Fruit fly (Drosophila melanogaster) whole organism, embryonic: ENCODE data around the gene CG43179.

ENCODE experiments used
- CG10366 ChIP-seq: fragments of 200-800 bp; sonication (Bioruptor generic); IDR thresholded peaks from 2 replicates; pipeline ENCODE4 v1.3.6; 2022; ENCODE audit warnings: missing biosample characterization, missing genetic modification characterization
- CG11696 ChIP-seq: fragments of 200-800 bp; sonication (Bioruptor generic); IDR thresholded peaks from 2 replicates; pipeline ENCODE4 v1.3.6; 2022; ENCODE audit warnings: missing biosample characterization, missing genetic modification characterization
- CG13296 ChIP-seq: fragments of 200-800 bp; sonication (Bioruptor generic); optimal IDR thresholded peaks from 3 replicates; lab custom pipeline; 2018; ENCODE audit warnings: missing biosample characterization, mild to moderate bottlenecking, missing genetic modification characterization
- CG13424 ChIP-seq: fragments of 200-800 bp; sonication (Bioruptor generic); optimal IDR thresholded peaks from 2 replicates; lab custom pipeline; 2019; ENCODE audit warnings: missing biosample characterization, mild to moderate bottlenecking, missing genetic modification characterization, moderate library complexity
- CG14014 ChIP-seq: fragments of 200-800 bp; sonication (Bioruptor generic); IDR thresholded peaks from 2 replicates; pipeline ENCODE4 v1.3.6; 2022; ENCODE audit warnings: missing biosample characterization, missing genetic modification characterization
- CG14667 ChIP-seq: fragments of 200-800 bp; sonication (Bioruptor generic); IDR thresholded peaks from 2 replicates; pipeline ENCODE4 v1.3.6; 2022; ENCODE audit warnings: missing biosample characterization, missing genetic modification characterization
- CG1647 ChIP-seq: fragments of 200-800 bp; sonication (Bioruptor generic); optimal IDR thresholded peaks from 3 replicates; lab custom pipeline; 2016; ENCODE audit warnings: missing biosample characterization, missing genetic modification characterization
- CG16779 ChIP-seq: fragments of 200-800 bp; sonication (Bioruptor generic); IDR thresholded peaks from 2 replicates; pipeline ENCODE4 v1.3.6; 2022; ENCODE audit warnings: missing biosample characterization, missing genetic modification characterization
- CG16815 ChIP-seq: fragments of 200-800 bp; sonication (Bioruptor generic); optimal IDR thresholded peaks from 3 replicates; lab custom pipeline; 2017; ENCODE audit warnings: missing biosample characterization, mild to moderate bottlenecking, missing genetic modification characterization
- CG17612 ChIP-seq: fragments of 200-800 bp; sonication (Bioruptor generic); IDR thresholded peaks from 2 replicates; pipeline ENCODE4 v1.3.6; 2022; ENCODE audit warnings: missing biosample characterization, missing genetic modification characterization
- CG1832 ChIP-seq: fragments of 200-800 bp; sonication (Bioruptor generic); optimal IDR thresholded peaks from 2 replicates; lab custom pipeline; 2017; ENCODE audit warnings: missing biosample characterization, mild to moderate bottlenecking, missing genetic modification characterization, inconsistent platforms
- CG2712 ChIP-seq: fragments of 200-800 bp; optimal IDR thresholded peaks from 3 replicates; lab custom pipeline; 2019; ENCODE audit warnings: missing biosample characterization, mild to moderate bottlenecking, missing genetic modification characterization, moderate library complexity
- CG3838 ChIP-seq: fragments of 200-800 bp; sonication (Bioruptor generic); optimal IDR thresholded peaks from 3 replicates; lab custom pipeline; 2016; ENCODE audit warnings: missing biosample characterization, missing genetic modification characterization
- CG43689 ChIP-seq: fragments of 200-800 bp; sonication (Bioruptor generic); IDR thresholded peaks from 2 replicates; pipeline ENCODE4 v1.3.6; 2022; ENCODE audit warnings: missing biosample characterization, missing genetic modification characterization
- CG4707 ChIP-seq: fragments of 200-800 bp; sonication (Bioruptor generic); optimal IDR thresholded peaks from 2 replicates; lab custom pipeline; 2018; ENCODE audit warnings: missing biosample characterization, mild to moderate bottlenecking, missing genetic modification characterization, moderate library complexity
- CG4730 ChIP-seq: fragments of 200-800 bp; sonication (Bioruptor generic); IDR thresholded peaks from 2 replicates; pipeline ENCODE4 v1.3.6; 2022; ENCODE audit warnings: missing biosample characterization, missing genetic modification characterization
- CG6683 ChIP-seq: fragments of 200-800 bp; sonication (Bioruptor generic); optimal IDR thresholded peaks from 2 replicates; lab custom pipeline; 2017; ENCODE audit warnings: missing biosample characterization, mild to moderate bottlenecking, missing genetic modification characterization, missing genetic modification reagents
- CG6765 ChIP-seq: fragments of 200-800 bp; sonication (Bioruptor generic); optimal IDR thresholded peaks from 3 replicates; lab custom pipeline; 2017; ENCODE audit warnings: missing biosample characterization, mild to moderate bottlenecking, missing genetic modification characterization
- CG7928 ChIP-seq: fragments of 200-800 bp; sonication (Bioruptor generic); optimal IDR thresholded peaks from 2 replicates; lab custom pipeline; 2017; ENCODE audit warnings: missing biosample characterization, mild to moderate bottlenecking, missing genetic modification characterization
- CG8944 ChIP-seq: fragments of 200-800 bp; sonication (Bioruptor generic); optimal IDR thresholded peaks from 3 replicates; lab custom pipeline; 2016; ENCODE audit warnings: missing biosample characterization, missing genetic modification characterization
- Camta ChIP-seq: fragments of 200-800 bp; sonication (Bioruptor generic); optimal IDR thresholded peaks from 2 replicates; lab custom pipeline; 2016; ENCODE audit warnings: missing biosample characterization, missing genetic modification characterization
- CkIIα-i1 ChIP-seq: fragments of 200-800 bp; sonication (Bioruptor generic); IDR thresholded peaks from 2 replicates; pipeline ENCODE4 v1.3.6; 2022; ENCODE audit warnings: missing biosample characterization, missing genetic modification characterization
- CrebB ChIP-seq: fragments of 200-800 bp; sonication (Bioruptor generic); optimal IDR thresholded peaks from 3 replicates; lab custom pipeline; 2018; ENCODE audit warnings: missing biosample characterization, mild to moderate bottlenecking, missing genetic modification characterization
- Dll ChIP-seq: fragments of 200-800 bp; sonication (Bioruptor generic); IDR thresholded peaks from 4 replicates; pipeline ENCODE4 v1.3.6; 2022; ENCODE audit warnings: missing biosample characterization, missing genetic modification characterization; ENCODE audit not compliant: partially characterized antibody
- Doc3 ChIP-seq: fragments of 200-800 bp; sonication (Bioruptor generic); IDR thresholded peaks from 3 replicates; pipeline ENCODE4 v1.3.6; 2022; ENCODE audit warnings: missing biosample characterization, missing genetic modification characterization; ENCODE audit not compliant: partially characterized antibody
- Dp ChIP-seq: fragments of 200-800 bp; sonication (Bioruptor generic); optimal IDR thresholded peaks from 2 replicates; lab custom pipeline; 2018; ENCODE audit warnings: missing biosample characterization, mild to moderate bottlenecking, missing genetic modification characterization, moderate library complexity
- Fer2 ChIP-seq: fragments of 200-800 bp; sonication (Bioruptor generic); optimal IDR thresholded peaks from 2 replicates; lab custom pipeline; 2018; ENCODE audit warnings: missing biosample characterization, mild to moderate bottlenecking, missing genetic modification characterization, moderate library complexity
- H2.0 ChIP-seq: fragments of 200-800 bp; sonication (Bioruptor generic); IDR thresholded peaks from 2 replicates; pipeline ENCODE4 v1.3.6; 2022; ENCODE audit warnings: missing biosample characterization, missing genetic modification characterization
- Hr39 ChIP-seq: fragments of >200 bp; optimal IDR thresholded peaks from 2 replicates; lab custom pipeline; 2017
- Max ChIP-seq: fragments of 200-800 bp; sonication (Bioruptor generic); optimal IDR thresholded peaks from 2 replicates; lab custom pipeline; 2016; ENCODE audit warnings: missing biosample characterization, mild to moderate bottlenecking, missing genetic modification characterization
- Med ChIP-seq: fragments of 200-800 bp; sonication (Bioruptor generic); peaks from one replicate; lab custom pipeline; 2016; ENCODE audit warnings: missing biosample characterization, missing genetic modification characterization, mild to moderate bottlenecking, inconsistent platforms, moderate library complexity
- Meics ChIP-seq: fragments of 200-800 bp; sonication (Bioruptor generic); optimal IDR thresholded peaks from 2 replicates; lab custom pipeline; 2017; ENCODE audit warnings: missing biosample characterization, mild to moderate bottlenecking, missing genetic modification characterization
- Myb ChIP-seq: fragments of 200-800 bp; sonication (Bioruptor generic); optimal IDR thresholded peaks from 2 replicates; lab custom pipeline; 2016; ENCODE audit warnings: missing biosample characterization, missing genetic modification characterization
- Trl ChIP-seq, 3 experiments: fragments of >200 bp in 2 of 3; fragments of 200-800 bp in 1 of 3; sonication (Bioruptor generic) in 1 of 3; optimal IDR thresholded peaks; 2 replicates in 1 of 3; 3 replicates in 2 of 3; lab custom pipeline; 2016 to 2017; ENCODE audit warnings: missing biosample characterization in 1 of 3, missing genetic modification characterization in 1 of 3
- al ChIP-seq: fragments of 200-800 bp; sonication (Bioruptor generic); IDR thresholded peaks from 2 replicates; pipeline ENCODE4 v1.3.6; 2022; ENCODE audit warnings: missing biosample characterization, missing genetic modification characterization
- crol ChIP-seq: fragments of 200-800 bp; sonication (Bioruptor generic); IDR thresholded peaks from 2 replicates; pipeline ENCODE4 v1.3.6; 2022; ENCODE audit warnings: missing biosample characterization, missing genetic modification characterization
- crp ChIP-seq, 2 experiments: fragments of 200-800 bp; sonication (Bioruptor generic); optimal IDR thresholded peaks; 2 replicates in 1 of 2; 3 replicates in 1 of 2; lab custom pipeline; 2017; ENCODE audit warnings: missing biosample characterization in 2 of 2, missing genetic modification characterization in 2 of 2, mild to moderate bottlenecking in 1 of 2, moderate library complexity in 1 of 2
- dan ChIP-seq: fragments of 200-800 bp; sonication (Bioruptor generic); IDR thresholded peaks from 2 replicates; pipeline ENCODE4 v1.3.6; 2022; ENCODE audit warnings: missing biosample characterization, missing genetic modification characterization
- dati ChIP-seq: fragments of 200-800 bp; sonication (Bioruptor generic); IDR thresholded peaks from 2 replicates; pipeline ENCODE4 v1.3.6; 2022; ENCODE audit warnings: missing biosample characterization, missing genetic modification characterization
- dmrt11E ChIP-seq: fragments of 200-800 bp; sonication (Bioruptor generic); optimal IDR thresholded peaks from 3 replicates; lab custom pipeline; 2018; ENCODE audit warnings: missing biosample characterization, mild to moderate bottlenecking, missing genetic modification characterization, moderate library complexity
- hb ChIP-seq: fragments of 200-800 bp; sonication (Bioruptor generic); IDR thresholded peaks from 3 replicates; pipeline ENCODE4 v1.3.6; 2022; ENCODE audit warnings: missing biosample characterization, missing genetic modification characterization; ENCODE audit not compliant: partially characterized antibody
- her ChIP-seq: fragments of 200-800 bp; sonication (Bioruptor generic); optimal IDR thresholded peaks from 2 replicates; lab custom pipeline; 2016; ENCODE audit warnings: missing biosample characterization, missing genetic modification characterization
- lmd ChIP-seq: fragments of 200-800 bp; sonication (Bioruptor generic); IDR thresholded peaks from 2 replicates; pipeline ENCODE4 v1.3.6; 2022; ENCODE audit warnings: missing biosample characterization, missing genetic modification characterization
- pan ChIP-seq, 4 experiments: fragments of >200 bp in 3 of 4; fragments of 200-800 bp in 1 of 4; sonication (Bioruptor generic) in 1 of 4; optimal IDR thresholded peaks in 3 of 4; IDR thresholded peaks in 1 of 4; 2 replicates each; pipeline versions ENCODE4 v1.3.6 to Lab custom; 2017 to 2022; ENCODE audit warnings: missing biosample characterization in 2 of 4, missing genetic modification characterization in 2 of 4, mixed read lengths in 1 of 4
- rib ChIP-seq: fragments of 200-800 bp; sonication (Bioruptor generic); IDR thresholded peaks from 2 replicates; pipeline ENCODE4 v1.3.6; 2022; ENCODE audit warnings: missing biosample characterization, missing genetic modification characterization
- slou ChIP-seq: fragments of 200-800 bp; sonication (Bioruptor generic); optimal IDR thresholded peaks from 3 replicates; lab custom pipeline; 2016; ENCODE audit warnings: missing biosample characterization, missing genetic modification characterization
- tap ChIP-seq: fragments of 200-800 bp; optimal IDR thresholded peaks from 3 replicates; lab custom pipeline; 2019; ENCODE audit warnings: missing biosample characterization, mild to moderate bottlenecking, missing genetic modification characterization, moderate library complexity
- tio ChIP-seq: fragments of 200-800 bp; sonication (Bioruptor generic); optimal IDR thresholded peaks from 2 replicates; lab custom pipeline; 2017; ENCODE audit warnings: missing biosample characterization, missing genetic modification characterization, inconsistent platforms
- tll ChIP-seq, 2 experiments: fragments of 200-800 bp in 1 of 2; fragments of >200 bp in 1 of 2; sonication (Bioruptor generic) in 1 of 2; optimal IDR thresholded peaks; 2 replicates each; lab custom pipeline; 2017 to 2019; ENCODE audit warnings: missing biosample characterization in 2 of 2, missing genetic modification characterization in 2 of 2, mild to moderate bottlenecking in 1 of 2, moderate library complexity in 1 of 2
- toy ChIP-seq: fragments of 200-800 bp; sonication (Bioruptor generic); IDR thresholded peaks from 2 replicates; pipeline ENCODE4 v1.3.6; 2022; ENCODE audit warnings: missing biosample characterization, missing genetic modification characterization

The CG43179 gene

dm6 chr3R:14283042-14283626 is 27.2 kb downstream of the CG43179 start (continued):
- TF ChIP-seq CG3838 (GFP tag; lab: Kevin White, UChicago) (no peak), toy (no peak), CG43689 (no peak), CrebB (no peak), al (GFP tag; lab: Robert Waterston, UW) (no peak), Max (no peak), Fer2 (tag; lab: Kevin White, UChicago) (no peak), Myb (GFP tag; lab: Kevin White, UChicago) (peak; percentile 40), CG16779 (GFP tag; lab: Robert Waterston, UW) (no peak), CG11696 (GFP tag; lab: Robert Waterston, UW) (no peak), CG4707 (GFP tag; lab: Kevin White, UChicago) (no peak), CG2712 (tag; lab: Kevin White, UChicago) (peak; percentile 29), pan (optimal IDR thresholded peaks at IDR 0.05; lab: Kevin White, UChicago) (no peak), pan (GFP tag; optimal IDR thresholded peaks at IDR 0.05 in 1 of 2, IDR thresholded peaks at IDR 0.05 in 1 of 2) (no peak), CG6765 (GFP tag; lab: Kevin White, UChicago) (peak; percentile 25), lmd (GFP tag; lab: Robert Waterston, UW) (no peak), crol (no peak), Med (peak; percentile 80), dati (GFP tag; lab: Robert Waterston, UW) (no peak), CG17612 (GFP tag; lab: Robert Waterston, UW) (no peak), Doc3 (GFP tag; lab: Robert Waterston, UW) (no peak), CG13296 (GFP tag; lab: Kevin White, UChicago) (no peak), CG10366 (no peak), CG4730 (GFP tag; lab: Robert Waterston, UW) (no peak), tap (no peak), Dll (no peak), CG14014 (no peak), rib (GFP tag; lab: Robert Waterston, UW) (no peak), CG7928 (GFP tag; lab: Kevin White, UChicago) (no peak), Meics (peak; percentile 45), crp (GFP tag; optimal IDR thresholded peaks at IDR 0.05; lab: Kevin White, UChicago) (no peak), H2.0 (GFP tag; lab: Robert Waterston, UW) (no peak), Trl (optimal IDR thresholded peaks at IDR 0.05; lab: Kevin White, UChicago) (peak in 1 of 2 experiments; percentile 46), Trl (GFP tag; optimal IDR thresholded peaks at IDR 0.05; lab: Kevin White, UChicago) (no peak), slou (GFP tag; lab: Kevin White, UChicago) (no peak), CG16815 (GFP tag; lab: Kevin White, UChicago) (peak; percentile 10), CG6683 (GFP tag; lab: Kevin White, UChicago) (no peak), Camta (GFP tag; lab: Kevin White, UChicago) (peak; percentile 8), Hr39 (lab: Kevin White, UChicago) (no peak), Dp (GFP tag; lab: Kevin White, UChicago) (no peak), CG1832 (GFP tag; lab: Kevin White, UChicago) (peak; percentile 83), tll (GFP tag; optimal IDR thresholded peaks at IDR 0.05; lab: Kevin White, UChicago) (no peak), dmrt11E (no peak), tio (peak; percentile 67), CG13424 (peak; percentile 40), her (no peak), dan (GFP tag; lab: Robert Waterston, UW) (no peak), CG8944 (peak; percentile 31), CG1647 (GFP tag; lab: Kevin White, UChicago) (no peak), CkIIα-i1 (GFP tag; lab: Robert Waterston, UW) (no peak), CG14667 (GFP tag; lab: Robert Waterston, UW) (no peak), hb (GFP tag; lab: Robert Waterston, UW) (no peak)
